Worm (Caenorhabditis elegans): ENCODE results near the gene Y48G9A.7.

- TF ChIP-seq nhr-76 (tag; optimal IDR thresholded peaks at IDR 0.05) (no peak), nhr-77 (tag; optimal IDR thresholded peaks at IDR 0.05) (no peak), nhr-237 (tag; optimal IDR thresholded peaks at IDR 0.05) (no peak), ceh-28 (tag; optimal IDR thresholded peaks at IDR 0.05) (no peak), elt-1 (tag; optimal IDR thresholded peaks at IDR 0.05) (no peak), zag-1 (tag; optimal IDR thresholded peaks at IDR 0.05) (no peak)
Observed at ce11 chrIII:2132059-2132458, 21.7 kb downstream of the Y48G9A.7 start.

Data from whole organism, L3 larva.